Fruit fly (Drosophila melanogaster) whole organism, embryonic: ENCODE data around the gene CG3119.
A peak's percentile ranks its signal among the peaks of the same experiment; 100 is the strongest.

Experiments used
- BtbVII ChIP-seq: fragments of 200-800 bp; sonication (Bioruptor generic); optimal IDR thresholded peaks from 3 replicates; lab custom pipeline; 2017; ENCODE audit warnings: missing biosample characterization, mild to moderate bottlenecking, missing genetic modification characterization
- CG10431 ChIP-seq: fragments of 200-800 bp; sonication (Bioruptor generic); optimal IDR thresholded peaks from 3 replicates; lab custom pipeline; 2018; ENCODE audit warnings: missing biosample characterization, mild to moderate bottlenecking, missing genetic modification characterization
- CG10543 ChIP-seq: fragments of 200-800 bp; sonication (Bioruptor generic); optimal IDR thresholded peaks from 3 replicates; lab custom pipeline; 2017; ENCODE audit warnings: missing biosample characterization, mild to moderate bottlenecking, missing genetic modification characterization, moderate library complexity
- CG11398 ChIP-seq: fragments of 200-800 bp; sonication (Bioruptor generic); optimal IDR thresholded peaks from 2 replicates; lab custom pipeline; 2016; ENCODE audit warnings: missing biosample characterization, missing genetic modification characterization
- CG11504 ChIP-seq: fragments of 200-800 bp; sonication (Bioruptor generic); optimal IDR thresholded peaks from 3 replicates; lab custom pipeline; 2019; ENCODE audit warnings: missing biosample characterization, mild to moderate bottlenecking, missing genetic modification characterization, moderate library complexity
- CG12155 ChIP-seq: fragments of 200-800 bp; sonication (Bioruptor generic); optimal IDR thresholded peaks from 3 replicates; lab custom pipeline; 2016; ENCODE audit warnings: missing biosample characterization, missing genetic modification characterization
- CG12236 ChIP-seq: fragments of 200-800 bp; sonication (Bioruptor generic); optimal IDR thresholded peaks from 2 replicates; lab custom pipeline; 2016; ENCODE audit warnings: missing biosample characterization, missing genetic modification characterization
- CG12299 ChIP-seq: fragments of 200-800 bp; sonication (Bioruptor generic); optimal IDR thresholded peaks from 2 replicates; lab custom pipeline; 2018; ENCODE audit warnings: missing biosample characterization, mild to moderate bottlenecking, missing genetic modification characterization
- CG14965 ChIP-seq: fragments of 200-800 bp; sonication (Bioruptor generic); optimal IDR thresholded peaks from 2 replicates; lab custom pipeline; 2016; ENCODE audit warnings: missing biosample characterization, missing genetic modification characterization, borderline replicate concordance
- CG15696 ChIP-seq: fragments of 200-800 bp; sonication (Bioruptor generic); optimal IDR thresholded peaks from 2 replicates; lab custom pipeline; 2019; ENCODE audit warnings: missing biosample characterization, mild to moderate bottlenecking, missing genetic modification characterization, moderate library complexity
- CG1832 ChIP-seq: fragments of 200-800 bp; sonication (Bioruptor generic); optimal IDR thresholded peaks from 2 replicates; lab custom pipeline; 2017; ENCODE audit warnings: missing biosample characterization, mild to moderate bottlenecking, missing genetic modification characterization, inconsistent platforms
- CG30020 ChIP-seq: fragments of 200-800 bp; optimal IDR thresholded peaks from 2 replicates; lab custom pipeline; 2019; ENCODE audit warnings: missing biosample characterization, mild to moderate bottlenecking, missing genetic modification characterization, moderate library complexity
- CG30431 ChIP-seq: fragments of 200-800 bp; sonication (Bioruptor generic); optimal IDR thresholded peaks from 2 replicates; lab custom pipeline; 2017; ENCODE audit warnings: missing biosample characterization, missing genetic modification characterization
- CG6272 ChIP-seq: fragments of 200-800 bp; sonication (Bioruptor generic); IDR thresholded peaks from 2 replicates; pipeline ENCODE4 v1.3.6; 2022; ENCODE audit warnings: missing biosample characterization, missing genetic modification characterization
- CG6683 ChIP-seq: fragments of 200-800 bp; sonication (Bioruptor generic); optimal IDR thresholded peaks from 2 replicates; lab custom pipeline; 2017; ENCODE audit warnings: missing biosample characterization, mild to moderate bottlenecking, missing genetic modification characterization, missing genetic modification reagents
- CG7357 ChIP-seq: fragments of 200-800 bp; sonication (Bioruptor generic); IDR thresholded peaks from 3 replicates; pipeline ENCODE4 v1.3.6; 2022; ENCODE audit warnings: missing biosample characterization, missing genetic modification characterization
- CG7372 ChIP-seq: fragments of 200-800 bp; sonication (Bioruptor generic); IDR thresholded peaks from 2 replicates; pipeline ENCODE4 v1.3.6; 2022; ENCODE audit warnings: missing biosample characterization, missing genetic modification characterization
- CG8388 ChIP-seq: fragments of 200-800 bp; sonication (Bioruptor generic); optimal IDR thresholded peaks from 2 replicates; lab custom pipeline; 2019; ENCODE audit warnings: missing biosample characterization, mild to moderate bottlenecking, missing genetic modification characterization, moderate library complexity
- CG9727 ChIP-seq: fragments of 200-800 bp; sonication (Bioruptor generic); optimal IDR thresholded peaks from 3 replicates; lab custom pipeline; 2017; ENCODE audit warnings: missing biosample characterization, mild to moderate bottlenecking, missing genetic modification characterization
- CG9932 ChIP-seq: fragments of 200-800 bp; sonication (Bioruptor generic); IDR thresholded peaks from 2 replicates; pipeline ENCODE4 v1.3.6; 2022; ENCODE audit warnings: missing biosample characterization, missing genetic modification characterization
- CHES-1-like ChIP-seq: fragments of 200-800 bp; sonication (Bioruptor generic); optimal IDR thresholded peaks from 2 replicates; lab custom pipeline; 2016; ENCODE audit warnings: missing biosample characterization, missing genetic modification characterization
- E2f2 ChIP-seq: fragments of 200-800 bp; sonication (Bioruptor generic); IDR thresholded peaks from 2 replicates; pipeline ENCODE4 v1.3.6; 2022; ENCODE audit warnings: missing biosample characterization, missing genetic modification characterization
- NK7.1 ChIP-seq: fragments of 200-800 bp; sonication (Bioruptor generic); optimal IDR thresholded peaks from 3 replicates; lab custom pipeline; 2016; ENCODE audit warnings: missing biosample characterization, missing genetic modification characterization
- Opbp ChIP-seq: fragments of 200-800 bp; sonication (Bioruptor generic); IDR thresholded peaks from 3 replicates; pipeline ENCODE4 v1.3.6; 2022; ENCODE audit warnings: missing biosample characterization, missing genetic modification characterization; ENCODE audit not compliant: partially characterized antibody
- Poxn ChIP-seq: fragments of 200-800 bp; sonication (Bioruptor generic); IDR thresholded peaks from 2 replicates; pipeline ENCODE4 v1.3.6; 2022; ENCODE audit warnings: missing biosample characterization, missing genetic modification characterization
- Ptx1 ChIP-seq: fragments of 200-800 bp; sonication (Bioruptor generic); IDR thresholded peaks from 2 replicates; pipeline ENCODE4 v1.3.6; 2022; ENCODE audit warnings: missing biosample characterization, missing genetic modification characterization
- Rfx ChIP-seq: fragments of 200-800 bp; sonication (Bioruptor generic); IDR thresholded peaks from 2 replicates; pipeline ENCODE4 v1.3.6; 2022; ENCODE audit warnings: missing biosample characterization, missing genetic modification characterization
- Taf1 ChIP-seq: fragments of 200-800 bp; sonication (Bioruptor generic); IDR thresholded peaks from 2 replicates; pipeline ENCODE4 v1.3.6; 2022; ENCODE audit warnings: missing biosample characterization, missing genetic modification characterization
- ato ChIP-seq: fragments of 200-800 bp; sonication (Bioruptor generic); IDR thresholded peaks from 2 replicates; pipeline ENCODE4 v1.3.6; 2022; ENCODE audit warnings: missing biosample characterization, missing genetic modification characterization; ENCODE audit not compliant: partially characterized antibody
- bowl ChIP-seq: fragments of 200-800 bp; sonication (Bioruptor generic); IDR thresholded peaks from 2 replicates; pipeline ENCODE4 v1.3.6; 2022; ENCODE audit warnings: missing biosample characterization, missing genetic modification characterization
- cg ChIP-seq: fragments of 200-800 bp; sonication (Bioruptor generic); optimal IDR thresholded peaks from 3 replicates; lab custom pipeline; 2019; ENCODE audit warnings: missing biosample characterization, mild to moderate bottlenecking, missing genetic modification characterization, moderate library complexity
- corto ChIP-seq: fragments of 200-800 bp; sonication (Bioruptor generic); optimal IDR thresholded peaks from 2 replicates; lab custom pipeline; 2016; ENCODE audit warnings: missing biosample characterization, mild to moderate bottlenecking, missing genetic modification characterization, moderate library complexity
- croc ChIP-seq: fragments of 200-800 bp; sonication (Bioruptor generic); conservative IDR thresholded peaks from 3 replicates; pipeline ENCODE4 v1.3.6; 2022; ENCODE audit warnings: missing biosample characterization, missing genetic modification characterization
- fu2 ChIP-seq: fragments of 200-800 bp; sonication (Bioruptor generic); optimal IDR thresholded peaks from 2 replicates; lab custom pipeline; 2016; ENCODE audit warnings: missing biosample characterization, missing genetic modification characterization
- gcm2 ChIP-seq: fragments of 200-800 bp; sonication (Bioruptor generic); optimal IDR thresholded peaks from 2 replicates; lab custom pipeline; 2016; ENCODE audit warnings: missing biosample characterization, missing genetic modification characterization
- hbn ChIP-seq: fragments of 200-800 bp; sonication (Bioruptor generic); IDR thresholded peaks from 2 replicates; pipeline ENCODE4 v1.3.6; 2022; ENCODE audit warnings: missing biosample characterization, missing genetic modification characterization; ENCODE audit not compliant: partially characterized antibody
- ken ChIP-seq: fragments of 200-800 bp; sonication (Bioruptor generic); IDR thresholded peaks from 3 replicates; pipeline ENCODE4 v1.3.6; 2022; ENCODE audit warnings: missing biosample characterization, missing genetic modification characterization
- mirr ChIP-seq: fragments of 200-800 bp; sonication (Bioruptor generic); optimal IDR thresholded peaks from 3 replicates; lab custom pipeline; 2018; ENCODE audit warnings: missing biosample characterization, mild to moderate bottlenecking, missing genetic modification characterization
- nau ChIP-seq: fragments of 200-800 bp; sonication (Bioruptor generic); optimal IDR thresholded peaks from 3 replicates; lab custom pipeline; 2017; ENCODE audit warnings: missing biosample characterization, mild to moderate bottlenecking, missing genetic modification characterization, missing genetic modification reagents
- nerfin-2 ChIP-seq: fragments of 200-800 bp; sonication (Bioruptor generic); IDR thresholded peaks from 2 replicates; pipeline ENCODE4 v1.3.6; 2022; ENCODE audit warnings: missing biosample characterization, missing genetic modification characterization; ENCODE audit not compliant: partially characterized antibody
- p53 ChIP-seq: fragments of 200-800 bp; sonication (Bioruptor generic); optimal IDR thresholded peaks from 2 replicates; lab custom pipeline; 2016; ENCODE audit warnings: missing biosample characterization, missing genetic modification characterization
- pita ChIP-seq: fragments of 200-800 bp; sonication (Bioruptor generic); optimal IDR thresholded peaks from 2 replicates; lab custom pipeline; 2017; ENCODE audit warnings: missing biosample characterization, mild to moderate bottlenecking, missing genetic modification characterization
- pnt ChIP-seq: fragments of 200-800 bp; sonication (Bioruptor generic); optimal IDR thresholded peaks from 3 replicates; lab custom pipeline; 2016; ENCODE audit warnings: missing biosample characterization, missing genetic modification characterization
- ranshi ChIP-seq: fragments of 200-800 bp; sonication (Bioruptor generic); IDR thresholded peaks from 2 replicates; pipeline ENCODE4 v1.3.6; 2022; ENCODE audit warnings: missing biosample characterization, missing genetic modification characterization
- sim ChIP-seq: fragments of 200-800 bp; sonication (Bioruptor generic); IDR thresholded peaks from 2 replicates; pipeline ENCODE4 v1.3.6; 2022; ENCODE audit warnings: missing biosample characterization, missing genetic modification characterization
- ttk ChIP-seq: fragments of 200-800 bp; sonication (Bioruptor generic); IDR thresholded peaks from 2 replicates; pipeline ENCODE4 v2.1.2; 2022; ENCODE audit warnings: missing biosample characterization, missing genetic modification characterization
- twi ChIP-seq: fragments of 200-800 bp; optimal IDR thresholded peaks from 2 replicates; lab custom pipeline; 2019; ENCODE audit warnings: missing biosample characterization, mild to moderate bottlenecking, missing genetic modification characterization, moderate library complexity
- unpg ChIP-seq: fragments of 200-800 bp; sonication (Bioruptor generic); optimal IDR thresholded peaks from 3 replicates; lab custom pipeline; 2018; ENCODE audit warnings: missing biosample characterization, mild to moderate bottlenecking, missing genetic modification characterization, moderate library complexity
- wdn ChIP-seq: fragments of 200-800 bp; sonication (Bioruptor generic); IDR thresholded peaks from 2 replicates; pipeline ENCODE4 v1.3.6; 2022; ENCODE audit warnings: missing biosample characterization, missing genetic modification characterization
- zfh1 ChIP-seq: fragments of 200-800 bp; sonication (Bioruptor generic); IDR thresholded peaks from 3 replicates; pipeline ENCODE4 v1.3.6; 2022; ENCODE audit warnings: missing biosample characterization, missing genetic modification characterization

Gene CG3119

dm6 chr2L:2839850-2840249 is 2.2 kb upstream of the CG3119 start, which contains the start of gene CG2975 (continued):
- TF ChIP-seq Opbp (no peak), CG10543 (GFP tag; lab: Kevin White, UChicago) (peak; percentile 56), CG12155 (no peak), CG12236 (GFP tag; lab: Kevin White, UChicago) (no peak), CG11504 (tag; lab: Kevin White, UChicago) (peak; percentile 94), ttk (GFP tag; lab: Robert Waterston, UW) (no peak), pnt (GFP tag; lab: Kevin White, UChicago) (no peak), twi (no peak), bowl (GFP tag; lab: Robert Waterston, UW) (no peak), Rfx (no peak), CG9727 (GFP tag; lab: Kevin White, UChicago) (no peak), ken (no peak), p53 (GFP tag; lab: Kevin White, UChicago) (no peak), CG12299 (no peak), fu2 (GFP tag; lab: Kevin White, UChicago) (no peak)

DNA sequence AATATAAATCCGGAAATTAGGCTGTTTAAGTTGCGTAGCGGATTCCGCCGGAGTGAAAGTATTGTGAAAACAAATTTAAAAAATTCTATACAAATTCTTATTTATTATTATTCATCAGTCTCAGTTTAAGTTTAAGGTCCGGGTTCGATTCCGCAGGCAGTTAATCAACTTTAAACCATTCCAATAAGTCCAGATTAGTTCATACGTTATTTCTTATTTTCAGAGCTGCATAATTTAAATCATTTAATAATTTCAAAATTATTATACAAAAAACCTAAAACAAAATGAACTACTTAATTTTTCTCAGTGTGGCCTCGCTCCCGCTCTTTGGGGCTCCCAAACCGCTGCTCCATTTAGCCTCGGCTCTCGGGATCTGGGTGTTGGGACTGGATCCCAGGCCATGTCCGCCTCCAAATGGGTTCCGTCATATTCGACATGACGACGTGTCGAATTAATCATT is 7.3 kb downstream of the CG3119 start:
- TF ChIP-seq CG30020 (tag; lab: Kevin White, UChicago) = peak; percentile 77
- peak; percentile 88 for TF ChIP-seq BtbVII
- peak; percentile 36; the same call in 1 of the 2 replicates for TF ChIP-seq sim
- TF ChIP-seq unpg (GFP tag; lab: Kevin White, UChicago) = peak; percentile 88
- peak; percentile 87 for TF ChIP-seq CG8388
- TF ChIP-seq hbn = no peak
- peak; percentile 84 for TF ChIP-seq nau (GFP tag; lab: Kevin White, UChicago)
- peak; percentile 86 for TF ChIP-seq croc (GFP tag; lab: Robert Waterston, UW)
- peak; percentile 5; the same call in 1 of the 2 replicates for TF ChIP-seq Poxn (GFP tag; lab: Robert Waterston, UW)
- TF ChIP-seq CG1832 = no peak
- TF ChIP-seq gcm2 (GFP tag; lab: Kevin White, UChicago) = peak; percentile 72
- peak; percentile 67; the same call in 2 of the 3 replicates for TF ChIP-seq zfh1 (GFP tag; lab: Robert Waterston, UW)
- TF ChIP-seq ato (GFP tag; lab: Robert Waterston, UW) = no peak
- TF ChIP-seq CG7357 (GFP tag; lab: Robert Waterston, UW) = peak; percentile 81
- peak; percentile 68 for TF ChIP-seq corto (GFP tag; lab: Kevin White, UChicago)
- no peak for TF ChIP-seq cg
- TF ChIP-seq CG11398 (GFP tag; lab: Kevin White, UChicago) = no peak
- no peak for TF ChIP-seq mirr (GFP tag; lab: Kevin White, UChicago)
- TF ChIP-seq NK7.1 (GFP tag; lab: Kevin White, UChicago) = peak; percentile 5
- no peak for TF ChIP-seq pita (GFP tag; lab: Kevin White, UChicago)
- peak; percentile 86 for TF ChIP-seq CG15696
- TF ChIP-seq E2f2 (GFP tag; lab: Robert Waterston, UW) = peak; percentile 55
- TF ChIP-seq CG14965 (GFP tag; lab: Kevin White, UChicago) = no peak
- no peak for TF ChIP-seq wdn
- TF ChIP-seq ranshi (GFP tag; lab: Robert Waterston, UW) = peak; percentile 42; the same call in 1 of the 2 replicates
- TF ChIP-seq CG9932 (GFP tag; lab: Robert Waterston, UW) = peak; percentile 77
- TF ChIP-seq Ptx1 (GFP tag; lab: Robert Waterston, UW) = peak; percentile 78
- peak; percentile 72 for TF ChIP-seq CG7372 (GFP tag; lab: Robert Waterston, UW)
- peak; percentile 50 for TF ChIP-seq CHES-1-like (GFP tag; lab: Kevin White, UChicago)
- peak; percentile 77 for TF ChIP-seq CG30431 (GFP tag; lab: Kevin White, UChicago)
- peak; percentile 73 for TF ChIP-seq CG6272 (GFP tag; lab: Robert Waterston, UW)
- TF ChIP-seq Taf1 (GFP tag; lab: Robert Waterston, UW) = peak; percentile 42; the same call in 1 of the 2 replicates
- no peak for TF ChIP-seq nerfin-2 (GFP tag; lab: Robert Waterston, UW)
- TF ChIP-seq CG6683 (GFP tag; lab: Kevin White, UChicago) = peak; percentile 77
- peak; percentile 31; the same call in 1 of the 3 replicates for TF ChIP-seq ken
- peak; percentile 72 for TF ChIP-seq CG10431 (GFP tag; lab: Kevin White, UChicago)
